Worm (Caenorhabditis elegans) whole organism, late embryonic: Measurements from ENCODE around the gene ZK354.7.
"Not testable (repeated sequence)": the region's sequence is repeated elsewhere in the genome, so short reads cannot be mapped to it uniquely, and the experiment has no call there.

Source experiments
- C38D4.7 ChIP-seq: fragments of 200-800 bp; sonication (Bioruptor generic); optimal IDR thresholded peaks from 2 replicates; lab custom pipeline; 2018; ENCODE audit warnings: mild to moderate bottlenecking, missing genetic modification characterization, moderate library complexity, missing compliant biosample characterization
- F13H6.1 ChIP-seq: sonication (generic microtip); optimal IDR thresholded peaks from 2 replicates; lab custom pipeline; 2016; ENCODE audit warnings: missing genetic modification characterization, missing compliant biosample characterization
- K09A11.1 ChIP-seq: sonication (generic microtip); optimal IDR thresholded peaks from 2 replicates; lab custom pipeline; 2017; ENCODE audit warnings: antibody characterized with exemption, mild to moderate bottlenecking, missing genetic modification characterization, missing compliant biosample characterization; ENCODE audit not compliant: insufficient read depth
- T23F11.4 ChIP-seq: fragments of 200-800 bp; sonication (Bioruptor generic); optimal IDR thresholded peaks from 2 replicates; lab custom pipeline; 2018; ENCODE audit warnings: mild to moderate bottlenecking, missing genetic modification characterization, missing compliant biosample characterization
- ahr-1 ChIP-seq: sonication (generic microtip); optimal IDR thresholded peaks from 2 replicates; lab custom pipeline; 2016; ENCODE audit warnings: missing genetic modification characterization, missing compliant biosample characterization
- ceh-18 ChIP-seq: sonication (generic microtip); optimal IDR thresholded peaks from 2 replicates; lab custom pipeline; 2016; ENCODE audit warnings: missing genetic modification characterization, missing compliant biosample characterization
- ceh-2 ChIP-seq: sonication (generic microtip); optimal IDR thresholded peaks from 2 replicates; lab custom pipeline; 2016; ENCODE audit warnings: missing genotype, missing genetic modification characterization, missing compliant biosample characterization
- ceh-24 ChIP-seq: sonication (generic microtip); optimal IDR thresholded peaks from 2 replicates; lab custom pipeline; 2016; ENCODE audit warnings: mild to moderate bottlenecking, missing genetic modification characterization, missing compliant biosample characterization
- ceh-30 ChIP-seq: fragments of 150-350 bp; optimal IDR thresholded peaks from 2 replicates; lab custom pipeline; 2014; ENCODE audit warnings: missing biosample characterization, missing genetic modification characterization
- ceh-34 ChIP-seq: sonication (generic microtip); optimal IDR thresholded peaks from 2 replicates; lab custom pipeline; 2016; ENCODE audit warnings: mild to moderate bottlenecking, missing genetic modification characterization, missing compliant biosample characterization
- ceh-45 ChIP-seq: fragments of 200-800 bp; sonication (Bioruptor generic); IDR thresholded peaks from 2 replicates; pipeline ENCODE4 v1.3.6; 2022; ENCODE audit warnings: missing genetic modification reagents, missing genetic modification characterization, missing compliant biosample characterization
- ceh-48 ChIP-seq: sonication (generic microtip); optimal IDR thresholded peaks from 2 replicates; lab custom pipeline; 2016; ENCODE audit warnings: missing genetic modification characterization, inconsistent platforms, missing compliant biosample characterization
- ceh-9 ChIP-seq: sonication (generic microtip); optimal IDR thresholded peaks from 2 replicates; lab custom pipeline; 2016; ENCODE audit warnings: mild to moderate bottlenecking, missing genetic modification characterization, inconsistent platforms, missing compliant biosample characterization
- dmd-4 ChIP-seq: sonication (generic microtip); optimal IDR thresholded peaks from 2 replicates; lab custom pipeline; 2016; ENCODE audit warnings: borderline replicate concordance, missing genetic modification characterization, missing compliant biosample characterization
- dve-1 ChIP-seq: sonication (generic microtip); optimal IDR thresholded peaks from 2 replicates; lab custom pipeline; 2017; ENCODE audit warnings: antibody characterized with exemption, mild to moderate bottlenecking, missing genetic modification characterization, missing compliant biosample characterization
- elt-2 ChIP-seq: sonication (generic microtip); optimal IDR thresholded peaks from 2 replicates; lab custom pipeline; 2016; ENCODE audit warnings: missing genetic modification reagents, missing genetic modification characterization, missing compliant biosample characterization
- elt-4 ChIP-seq: sonication (generic microtip); optimal IDR thresholded peaks from 2 replicates; lab custom pipeline; 2016; ENCODE audit warnings: missing genetic modification characterization, missing compliant biosample characterization
- fax-1 ChIP-seq: sonication (generic microtip); optimal IDR thresholded peaks from 2 replicates; lab custom pipeline; 2016; ENCODE audit warnings: missing genotype, missing genetic modification characterization, missing compliant biosample characterization
- fkh-10 ChIP-seq: fragments of 150-350 bp; optimal IDR thresholded peaks from 2 replicates; lab custom pipeline; 2014; ENCODE audit warnings: missing biosample characterization, missing genetic modification reagents, missing genetic modification characterization
- hlh-15 ChIP-seq: sonication (generic microtip); optimal IDR thresholded peaks from 2 replicates; lab custom pipeline; 2016; ENCODE audit warnings: missing genetic modification characterization, missing compliant biosample characterization
- hlh-6 ChIP-seq: sonication (generic microtip); optimal IDR thresholded peaks from 2 replicates; lab custom pipeline; 2016; ENCODE audit warnings: missing genotype, missing genetic modification characterization, missing compliant biosample characterization
- lin-11 ChIP-seq: fragments of 200-800 bp; sonication (Bioruptor generic); optimal IDR thresholded peaks from 2 replicates; lab custom pipeline; 2018; ENCODE audit warnings: mild to moderate bottlenecking, missing genetic modification characterization, missing compliant biosample characterization
- nfya-1 ChIP-seq: sonication (generic microtip); optimal IDR thresholded peaks from 2 replicates; lab custom pipeline; 2017; ENCODE audit warnings: missing genetic modification characterization, mild to moderate bottlenecking, missing compliant biosample characterization, antibody characterized with exemption, moderate library complexity
- nhr-11 ChIP-seq: fragments of 150-350 bp; optimal IDR thresholded peaks from 2 replicates; lab custom pipeline; 2014; ENCODE audit warnings: missing biosample characterization, missing genetic modification characterization
- odd-2 ChIP-seq: sonication (generic microtip); optimal IDR thresholded peaks from 2 replicates; lab custom pipeline; 2017; ENCODE audit warnings: antibody characterized with exemption, mild to moderate bottlenecking, missing genetic modification characterization, missing compliant biosample characterization
- pqm-1 ChIP-seq: sonication (generic microtip); optimal IDR thresholded peaks from 2 replicates; lab custom pipeline; 2016; ENCODE audit warnings: missing genetic modification characterization, missing compliant biosample characterization
- sdc-2 ChIP-seq: sonication (generic microtip); optimal IDR thresholded peaks from 2 replicates; lab custom pipeline; 2016; ENCODE audit warnings: missing genotype, missing genetic modification characterization, missing compliant biosample characterization
- sox-4 ChIP-seq: sonication (generic microtip); optimal IDR thresholded peaks from 2 replicates; lab custom pipeline; 2017; ENCODE audit warnings: mild to moderate bottlenecking, missing genetic modification characterization, inconsistent platforms, missing compliant biosample characterization
- syd-9 ChIP-seq: sonication (generic microtip); optimal IDR thresholded peaks from 2 replicates; lab custom pipeline; 2016; ENCODE audit warnings: mild to moderate bottlenecking, missing genetic modification characterization, moderate library complexity, missing compliant biosample characterization
- tbx-7 ChIP-seq: sonication (generic microtip); optimal IDR thresholded peaks from 2 replicates; lab custom pipeline; 2016; ENCODE audit warnings: missing genotype, missing genetic modification characterization, missing compliant biosample characterization
- ttx-3 ChIP-seq: sonication (generic microtip); optimal IDR thresholded peaks from 2 replicates; lab custom pipeline; 2016; ENCODE audit warnings: missing genetic modification reagents, missing genetic modification characterization, missing compliant biosample characterization
- zip-5 ChIP-seq: sonication (generic microtip); optimal IDR thresholded peaks from 2 replicates; lab custom pipeline; 2016; ENCODE audit warnings: missing genetic modification characterization, missing compliant biosample characterization

Gene ZK354.7

ce11 chrIV:5273385-5273784 is 29.5 kb downstream of the ZK354.7 start:
- peak; percentile 70 for TF ChIP-seq elt-2
- no peak for TF ChIP-seq T23F11.4 (GFP tag; lab: Kevin White, UChicago)

DNA sequence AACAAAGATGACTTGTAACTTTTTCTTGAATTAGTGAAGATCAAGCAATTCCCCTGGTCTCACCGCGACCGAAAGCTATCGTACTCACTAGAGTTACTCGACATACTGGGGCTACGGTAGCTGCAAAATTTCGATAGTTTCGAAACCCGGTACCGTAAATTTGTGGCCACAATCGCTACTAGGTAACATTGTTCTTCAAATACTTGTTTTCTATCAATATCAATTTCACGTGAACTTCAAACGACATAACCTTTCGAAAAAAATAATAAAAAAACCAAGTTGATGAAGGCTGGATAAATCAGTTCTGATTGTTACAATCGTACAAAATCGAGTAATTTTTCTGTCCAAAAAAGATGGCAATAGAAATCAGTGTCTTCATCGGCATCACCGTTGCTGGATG is 30.4 kb downstream of the ZK354.7 start, which contains the start of gene F36H12.3:
F36H12.3 (plus strand) TSS at position 301 of the 400 bp plus-strand sequence.
- TF ChIP-seq F13H6.1 (tag; lab: Kevin White, UChicago) (no peak), K09A11.1 (tag; lab: Kevin White, UChicago) (no peak), nfya-1 (tag; lab: Kevin White, UChicago) (no peak), dve-1 (tag; lab: Kevin White, UChicago) (no peak), fkh-10 (GFP tag; lab: Kevin White, UChicago) (no peak), nhr-11 (no peak), dmd-4 (tag; lab: Kevin White, UChicago) (no peak), pqm-1 (tag; lab: Kevin White, UChicago) (no peak), elt-2 (no peak), hlh-6 (tag; lab: Kevin White, UChicago) (no peak), lin-11 (tag; lab: Kevin White, UChicago) (no peak), odd-2 (no peak)

DNA sequence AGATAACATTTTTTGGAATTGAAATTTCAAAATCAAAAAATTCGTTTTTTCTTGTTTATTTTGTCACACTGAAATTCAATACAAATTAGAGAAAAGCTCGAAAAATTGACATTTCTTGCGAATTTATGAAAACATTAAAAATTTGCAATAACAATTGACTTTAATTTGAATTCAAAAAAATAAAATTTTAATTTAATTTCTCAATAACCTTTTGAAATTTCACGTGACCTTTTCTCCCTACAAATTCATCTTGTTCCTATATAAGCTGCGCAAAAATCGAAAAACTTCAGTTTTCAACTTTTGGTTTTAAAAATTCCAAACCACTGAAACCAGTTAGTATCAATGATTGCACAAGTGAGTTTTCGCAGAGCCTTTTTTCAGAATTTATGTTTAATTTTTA is 34.1 kb downstream of the ZK354.7 start, which contains the start of gene F36H12.4:
F36H12.4 (plus strand) TSS at position 301 of the 400 bp plus-strand sequence.
- no peak for TF ChIP-seq ceh-48 (tag; lab: Kevin White, UChicago)
- TF ChIP-seq ceh-34 (tag; lab: Kevin White, UChicago) = no peak
- TF ChIP-seq hlh-15 (tag; lab: Kevin White, UChicago) = no peak
- TF ChIP-seq fax-1 (tag; lab: Kevin White, UChicago) = no peak
- no peak for TF ChIP-seq ceh-45 (GFP tag; lab: Robert Waterston, UW)
- TF ChIP-seq sox-4 (tag; lab: Kevin White, UChicago) = no peak
- TF ChIP-seq ceh-9 (tag; lab: Kevin White, UChicago) = no peak
- no peak for TF ChIP-seq syd-9 (tag; lab: Kevin White, UChicago)

ce11 chrIV:5266474-5266873 is 36.5 kb downstream of the ZK354.7 start, which contains the start of gene F36H12.5:
Gene F36H12.5 (plus strand): TSS chrIV:5266774.
- TF ChIP-seq lin-11 (tag; lab: Kevin White, UChicago) (no peak), ttx-3 (tag; lab: Kevin White, UChicago) (no peak), C38D4.7 (GFP tag; lab: Kevin White, UChicago) (no peak), ceh-30 (tag; lab: Kevin White, UChicago) (no peak), nhr-11 (no peak), sdc-2 (tag; lab: Kevin White, UChicago) (no peak), ahr-1 (tag; lab: Kevin White, UChicago) (no peak), ceh-24 (no peak), zip-5 (no peak)
- TF ChIP-seq, all 69 proteins: peak for 0

- TF ChIP-seq K09A11.1 (tag; lab: Kevin White, UChicago); nhr-11; ceh-2 (tag; lab: Kevin White, UChicago): not testable (repeated sequence)
Observed at ce11 chrIV:5260289-5260688, 42.6 kb downstream of the ZK354.7 start, which contains the start of gene msp-19. Gene msp-19 (plus strand): TSS chrIV:5260589.

DNA sequence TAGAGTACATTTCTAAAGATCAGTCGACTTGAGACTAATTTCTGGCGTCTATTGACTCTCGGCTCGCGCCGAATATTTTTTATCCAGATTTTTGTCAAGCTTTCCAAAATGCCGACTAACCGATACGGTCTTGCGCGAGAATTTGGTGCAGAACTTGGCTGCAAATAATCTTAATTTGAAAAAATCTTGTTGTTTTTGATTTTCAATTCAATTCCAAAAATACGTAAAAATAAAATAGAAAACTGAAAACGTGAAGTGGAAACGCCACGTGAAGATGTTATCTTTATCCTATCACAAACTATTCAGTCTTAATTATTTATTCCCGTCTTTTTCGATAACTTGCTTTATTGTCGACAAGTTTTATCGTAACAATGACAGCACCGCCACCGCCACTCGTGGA is 44.5 kb downstream of the ZK354.7 start, which contains the start of gene ttbk-2.1:
ttbk-2.1 (plus strand) TSS at position 301 of the 400 bp plus-strand sequence.
- not testable (repeated sequence) for TF ChIP-seq elt-4, ceh-18, tbx-7 (tag; lab: Kevin White, UChicago)
